Worm (Caenorhabditis elegans) whole organism, L2 larva: Measurements from ENCODE around the gene R07E4.5.

Experiments used
- C34F6.9 ChIP-seq: fragments of 150-350 bp; optimal IDR thresholded peaks from 2 replicates; lab custom pipeline; 2014; ENCODE audit warnings: missing biosample characterization, missing genetic modification characterization
- F13H6.1 ChIP-seq: sonication (generic microtip); optimal IDR thresholded peaks from 2 replicates; lab custom pipeline; 2016; ENCODE audit warnings: missing genetic modification characterization, missing compliant biosample characterization
- R02D3.7 ChIP-seq: fragments of 150-350 bp; optimal IDR thresholded peaks from 2 replicates; lab custom pipeline; 2014; ENCODE audit warnings: missing biosample characterization, missing genetic modification characterization
- alr-1 ChIP-seq: fragments of 150-350 bp; optimal IDR thresholded peaks from 2 replicates; lab custom pipeline; 2014; ENCODE audit warnings: missing biosample characterization, missing genetic modification characterization
- ama-1 ChIP-seq: fragments of 150-350 bp; optimal IDR thresholded peaks from 2 replicates; lab custom pipeline; 2018; ENCODE audit warnings: inconsistent platforms
- ceh-16 ChIP-seq: fragments of 150-350 bp; optimal IDR thresholded peaks from 2 replicates; lab custom pipeline; 2014; ENCODE audit warnings: missing biosample characterization, missing genetic modification characterization
- ceh-82 ChIP-seq: fragments of 150-350 bp; optimal IDR thresholded peaks from 2 replicates; lab custom pipeline; 2014; ENCODE audit warnings: missing biosample characterization, missing genetic modification characterization
- crh-2 ChIP-seq: sonication (generic microtip); optimal IDR thresholded peaks from 2 replicates; lab custom pipeline; 2017; ENCODE audit warnings: missing biosample characterization, missing genetic modification characterization
- dmd-4 ChIP-seq: sonication (generic microtip); optimal IDR thresholded peaks from 2 replicates; lab custom pipeline; 2017; ENCODE audit warnings: missing biosample characterization, missing genetic modification characterization
- egl-27 ChIP-seq: sonication (generic microtip); optimal IDR thresholded peaks from 3 replicates; lab custom pipeline; 2017; ENCODE audit warnings: missing biosample characterization, missing genetic modification reagents, missing genetic modification characterization
- elt-1 ChIP-seq: fragments of 150-350 bp; optimal IDR thresholded peaks from 2 replicates; lab custom pipeline; 2014; ENCODE audit warnings: missing biosample characterization, missing genetic modification characterization
- elt-3 ChIP-seq: sonication (generic microtip); optimal IDR thresholded peaks from 2 replicates; lab custom pipeline; 2017; ENCODE audit warnings: missing biosample characterization, missing genetic modification characterization
- fos-1 ChIP-seq: fragments of 150-350 bp; optimal IDR thresholded peaks from 2 replicates; lab custom pipeline; 2014; ENCODE audit warnings: missing biosample characterization, missing genetic modification characterization
- gmeb-1 ChIP-seq: fragments of 150-350 bp; optimal IDR thresholded peaks from 2 replicates; lab custom pipeline; 2014; ENCODE audit warnings: missing biosample characterization, missing genetic modification characterization
- lin-11 ChIP-seq: fragments of 150-350 bp; sonication (generic microtip); optimal IDR thresholded peaks from 2 replicates; lab custom pipeline; 2014; ENCODE audit warnings: missing biosample characterization, missing genetic modification characterization, inconsistent platforms, mixed read lengths
- lin-13 ChIP-seq: fragments of 150-350 bp; optimal IDR thresholded peaks from 2 replicates; lab custom pipeline; 2014; ENCODE audit warnings: missing biosample characterization, missing genetic modification reagents, missing genetic modification characterization
- lin-39 ChIP-seq: fragments of 150-350 bp; optimal IDR thresholded peaks from 2 replicates; lab custom pipeline; 2014; ENCODE audit warnings: missing biosample characterization, missing genetic modification reagents, missing genetic modification characterization
- lsy-2 ChIP-seq, 2 experiments: fragments of 150-350 bp in 1 of 2; sonication (generic microtip) in 1 of 2; optimal IDR thresholded peaks; 2 replicates each; lab custom pipeline; 2014 to 2017; ENCODE audit warnings: missing biosample characterization in 2 of 2, missing genetic modification characterization in 2 of 2
- mab-5 ChIP-seq: fragments of 150-350 bp; optimal IDR thresholded peaks from 2 replicates; lab custom pipeline; 2014; ENCODE audit warnings: missing biosample characterization, missing genetic modification characterization
- mbf-1 ChIP-seq: sonication (generic microtip); optimal IDR thresholded peaks from 2 replicates; lab custom pipeline; 2017; ENCODE audit warnings: missing biosample characterization, missing genetic modification characterization
- mdl-1 ChIP-seq, 2 experiments: fragments of 150-350 bp in 1 of 2; sonication (generic microtip) in 1 of 2; optimal IDR thresholded peaks; 2 replicates each; lab custom pipeline; 2017; ENCODE audit warnings: missing biosample characterization in 2 of 2, missing genetic modification characterization in 2 of 2
- nhr-10 ChIP-seq: sonication (generic microtip); optimal IDR thresholded peaks from 2 replicates; lab custom pipeline; 2017; ENCODE audit warnings: missing biosample characterization, missing genetic modification characterization
- nhr-12 ChIP-seq: fragments of 150-350 bp; optimal IDR thresholded peaks from 2 replicates; lab custom pipeline; 2014; ENCODE audit warnings: missing biosample characterization, missing genetic modification characterization
- nhr-129 ChIP-seq: fragments of 150-350 bp; optimal IDR thresholded peaks from 2 replicates; lab custom pipeline; 2014; ENCODE audit warnings: missing biosample characterization, missing genetic modification characterization
- nhr-23 ChIP-seq: fragments of 150-350 bp; optimal IDR thresholded peaks from 2 replicates; lab custom pipeline; 2014; ENCODE audit warnings: missing biosample characterization, missing genetic modification reagents, missing genetic modification characterization
- nhr-237 ChIP-seq: fragments of 150-350 bp; optimal IDR thresholded peaks from 2 replicates; lab custom pipeline; 2014; ENCODE audit warnings: missing biosample characterization, missing genetic modification characterization
- nhr-25 ChIP-seq: fragments of 150-350 bp; sonication (generic microtip); optimal IDR thresholded peaks from 3 replicates; lab custom pipeline; 2014; ENCODE audit warnings: missing biosample characterization, missing genetic modification characterization
- nhr-6 ChIP-seq: fragments of 150-350 bp; optimal IDR thresholded peaks from 2 replicates; lab custom pipeline; 2014; ENCODE audit warnings: missing biosample characterization, missing genetic modification characterization
- nhr-77 ChIP-seq: fragments of 150-350 bp; optimal IDR thresholded peaks from 2 replicates; lab custom pipeline; 2014; ENCODE audit warnings: missing biosample characterization, missing genetic modification characterization
- peb-1 ChIP-seq: fragments of 150-350 bp; optimal IDR thresholded peaks from 2 replicates; lab custom pipeline; 2014; ENCODE audit warnings: missing biosample characterization, missing genetic modification characterization
- skn-1 ChIP-seq: sonication (generic microtip); optimal IDR thresholded peaks from 2 replicates; lab custom pipeline; 2017; ENCODE audit warnings: missing biosample characterization, missing genetic modification characterization
- sma-3 ChIP-seq: sonication (generic microtip); optimal IDR thresholded peaks from 2 replicates; lab custom pipeline; 2016; ENCODE audit warnings: missing genetic modification reagents, missing genetic modification characterization, missing compliant biosample characterization
- sma-9 ChIP-seq, 2 experiments: fragments of 150-350 bp in 1 of 2; sonication (generic microtip) in 1 of 2; optimal IDR thresholded peaks; 2 replicates each; lab custom pipeline; 2014 to 2016; ENCODE audit warnings: missing genetic modification characterization in 2 of 2, mild to moderate bottlenecking in 1 of 2, missing biosample characterization in 1 of 2, missing compliant biosample characterization in 1 of 2, missing genetic modification reagents in 1 of 2, moderate library complexity in 1 of 2
- snpc-4 ChIP-seq: fragments of 150-350 bp; optimal IDR thresholded peaks from 2 replicates; lab custom pipeline; 2014; ENCODE audit warnings: missing biosample characterization, missing genetic modification characterization
- unc-55 ChIP-seq: fragments of 150-350 bp; sonication (generic microtip); optimal IDR thresholded peaks from 3 replicates; lab custom pipeline; 2014; ENCODE audit warnings: missing biosample characterization, missing genetic modification reagents, missing genetic modification characterization
- unc-62 ChIP-seq: fragments of 150-350 bp; optimal IDR thresholded peaks from 2 replicates; lab custom pipeline; 2014; ENCODE audit warnings: missing biosample characterization, missing genetic modification reagents, missing genetic modification characterization
- zag-1 ChIP-seq: fragments of 150-350 bp; optimal IDR thresholded peaks from 2 replicates; lab custom pipeline; 2014; ENCODE audit warnings: missing biosample characterization, missing genetic modification characterization
- ztf-1 ChIP-seq: fragments of 200-800 bp; sonication (Bioruptor generic); conservative IDR thresholded peaks from 2 replicates; pipeline ENCODE4 v1.3.6; 2022; ENCODE audit warnings: missing genetic modification characterization, missing compliant biosample characterization
- ztf-11 ChIP-seq: sonication (generic microtip); optimal IDR thresholded peaks from 2 replicates; lab custom pipeline; 2017; ENCODE audit warnings: missing biosample characterization, missing genetic modification characterization
- ztf-4 ChIP-seq: fragments of 150-350 bp; optimal IDR thresholded peaks from 2 replicates; lab custom pipeline; 2014; ENCODE audit warnings: missing biosample characterization, missing genetic modification characterization

The R07E4.5 gene

DNA sequence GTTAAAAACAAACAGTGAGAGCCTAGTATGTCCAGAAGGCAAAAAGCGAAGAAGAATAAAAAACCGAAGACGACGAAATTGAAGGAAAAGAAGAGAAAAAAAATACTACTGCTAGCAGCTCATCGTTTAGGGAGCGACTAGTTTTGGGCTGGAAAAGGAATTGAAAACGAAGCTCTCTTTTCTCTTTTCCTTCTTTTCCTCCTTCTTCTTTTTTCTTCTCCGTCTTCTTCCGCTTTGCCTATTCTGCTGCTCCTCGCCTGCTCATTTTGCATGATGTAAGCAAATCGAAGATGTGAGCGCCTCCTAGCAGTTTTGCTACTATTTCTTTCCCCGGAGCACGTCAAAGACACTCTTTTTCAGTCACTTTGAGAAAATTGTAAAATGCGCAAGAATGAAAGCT lies 28.7 kb upstream of the R07E4.5 start:
- TF ChIP-seq nhr-6 (tag; lab: Kevin White, UChicago) (no peak), zag-1 (tag; lab: Kevin White, UChicago) (no peak), unc-55 (GFP tag; lab: Kevin White, UChicago) (peak; percentile 49), lin-11 (tag; lab: Kevin White, UChicago) (no peak), C34F6.9 (tag; lab: Kevin White, UChicago) (peak; percentile 40), lsy-2 (tag; optimal IDR thresholded peaks at IDR 0.05; lab: Kevin White, UChicago) (peak in 1 of 2 experiments; percentile 10), crh-2 (tag; lab: Kevin White, UChicago) (peak; percentile 22), elt-1 (tag; lab: Kevin White, UChicago) (no peak), nhr-77 (tag; lab: Kevin White, UChicago) (no peak), gmeb-1 (no peak), snpc-4 (tag; lab: Kevin White, UChicago) (no peak)

DNA sequence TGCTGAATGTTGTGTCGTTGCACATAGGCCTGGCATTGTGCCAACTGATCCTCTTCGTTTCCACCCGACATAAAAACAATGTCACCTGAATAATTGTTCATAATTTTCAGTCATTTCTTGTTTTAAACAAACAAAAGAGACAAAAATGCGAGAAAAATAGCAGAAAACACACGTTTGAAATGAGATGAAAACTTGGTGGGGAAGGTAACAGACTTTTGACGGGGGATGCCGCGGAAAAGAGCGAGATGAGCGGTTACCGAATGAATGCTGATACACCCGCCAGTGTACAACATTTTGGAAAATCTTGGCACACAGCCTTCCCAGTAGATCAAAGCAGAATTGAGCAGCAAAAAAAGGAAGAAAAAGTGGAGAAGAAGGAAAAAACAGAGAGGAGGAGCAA lies 24.8 kb upstream of the R07E4.5 start, which contains the start of gene kin-2:
kin-2 (minus strand) TSS at position 101 of the 400 bp plus-strand sequence.
- TF ChIP-seq gmeb-1 (no peak), nhr-77 (tag; lab: Kevin White, UChicago) (no peak), lin-39 (tag; lab: Kevin White, UChicago) (no peak), unc-62 (GFP tag; lab: Kevin White, UChicago) (no peak), ceh-16 (tag; lab: Kevin White, UChicago) (no peak), elt-1 (tag; lab: Kevin White, UChicago) (no peak)
- TF ChIP-seq, all 48 proteins: peak for 0

DNA sequence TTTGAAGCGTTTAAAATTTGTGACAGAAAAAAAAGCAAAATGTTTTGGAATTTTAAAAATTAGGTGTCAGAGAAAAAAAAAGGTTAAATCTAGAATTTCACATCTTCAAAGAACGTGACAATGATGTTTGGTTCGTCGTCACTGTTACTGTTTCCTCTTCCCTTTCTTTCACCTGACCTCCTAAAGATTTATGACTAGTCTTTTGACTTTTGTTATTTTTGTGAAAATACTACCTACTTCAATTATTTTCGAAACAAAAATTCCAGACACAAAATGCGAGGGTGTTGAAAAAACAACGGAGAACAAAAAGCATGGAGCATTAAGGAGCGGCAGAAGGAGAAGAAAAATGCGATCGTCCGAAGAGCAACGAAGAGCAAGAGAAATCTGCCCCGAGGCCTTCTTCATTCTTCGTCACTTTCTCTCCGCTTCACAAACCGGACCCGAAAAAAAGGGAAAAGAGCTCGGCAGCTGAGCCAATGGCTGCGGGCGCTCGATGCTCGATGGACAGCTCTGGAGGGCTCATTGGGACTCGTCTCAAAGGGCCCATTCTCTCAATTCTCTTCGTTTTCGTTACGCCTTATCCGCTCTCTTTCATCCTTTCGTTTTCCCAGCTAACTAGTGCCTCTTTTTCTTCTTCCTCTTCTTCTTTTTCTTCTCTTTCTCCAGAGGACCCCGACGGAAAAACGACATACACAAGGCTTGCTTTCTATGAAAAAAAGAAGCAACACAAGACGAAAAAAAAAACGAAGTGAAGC lies 23.4 kb upstream of the R07E4.5 start:
- TF ChIP-seq F13H6.1 (tag; lab: Kevin White, UChicago) (peak; percentile 54), ztf-11 (tag; lab: Kevin White, UChicago) (no peak), unc-62 (GFP tag; lab: Kevin White, UChicago) (no peak), crh-2 (tag; lab: Kevin White, UChicago) (no peak), lin-11 (tag; lab: Kevin White, UChicago) (no peak), C34F6.9 (tag; lab: Kevin White, UChicago) (peak; percentile 39), zag-1 (tag; lab: Kevin White, UChicago) (peak; percentile 58), ama-1 (lab: Kevin White, UChicago) (no peak), sma-9 (GFP tag; optimal IDR thresholded peaks at IDR 0.05; lab: Kevin White, UChicago) (no peak), sma-9 (tag; optimal IDR thresholded peaks at IDR 0.05; lab: Kevin White, UChicago) (no peak), nhr-23 (tag; lab: Kevin White, UChicago) (no peak), mab-5 (tag; lab: Kevin White, UChicago) (peak; percentile 49), sma-3 (no peak), egl-27 (peak; percentile 39), ceh-16 (tag; lab: Kevin White, UChicago) (no peak), unc-55 (GFP tag; lab: Kevin White, UChicago) (peak; percentile 27), mbf-1 (tag; lab: Kevin White, UChicago) (no peak), R02D3.7 (tag; lab: Kevin White, UChicago) (no peak), nhr-12 (no peak), lin-13 (GFP tag; lab: Kevin White, UChicago) (no peak), ztf-1 (GFP tag; lab: Robert Waterston, UW) (no peak), peb-1 (tag; lab: Kevin White, UChicago) (no peak), alr-1 (tag; lab: Kevin White, UChicago) (no peak), nhr-10 (tag; lab: Kevin White, UChicago) (no peak), nhr-237 (tag; lab: Kevin White, UChicago) (no peak), nhr-25 (tag; lab: Kevin White, UChicago) (peak; percentile 39), snpc-4 (tag; lab: Kevin White, UChicago) (no peak), skn-1 (tag; lab: Kevin White, UChicago) (no peak), nhr-129 (peak; percentile 54), elt-3 (no peak), nhr-6 (tag; lab: Kevin White, UChicago) (no peak), ceh-82 (no peak), lsy-2 (tag; optimal IDR thresholded peaks at IDR 0.05; lab: Kevin White, UChicago) (peak; percentile 35 to 60), fos-1 (no peak), ztf-4 (tag; lab: Kevin White, UChicago) (peak; percentile 4), dmd-4 (tag; lab: Kevin White, UChicago) (no peak), mdl-1 (tag; optimal IDR thresholded peaks at IDR 0.05; lab: Kevin White, UChicago) (no peak), nhr-77 (tag; lab: Kevin White, UChicago) (no peak)
